Worm (Caenorhabditis elegans) whole organism, young adult: ENCODE results near the gene E04F6.8.

Source experiments
- C06A6.2 ChIP-seq: fragments of 200-800 bp; sonication (Bioruptor generic); conservative IDR thresholded peaks from 2 replicates; pipeline ENCODE4 v1.3.6; 2022; ENCODE audit warnings: missing genetic modification characterization, missing compliant biosample characterization
- F10E7.11 ChIP-seq: sonication (generic microtip); optimal IDR thresholded peaks from 2 replicates; lab custom pipeline; 2017; ENCODE audit warnings: mild to moderate bottlenecking, missing genetic modification characterization, moderate library complexity, missing compliant biosample characterization
- F22D6.2 ChIP-seq: sonication (generic microtip); optimal IDR thresholded peaks from 2 replicates; lab custom pipeline; 2016; ENCODE audit warnings: mild to moderate bottlenecking, missing genetic modification characterization, missing compliant biosample characterization
- F33H1.4 ChIP-seq: fragments of 200-800 bp; sonication (Bioruptor generic); IDR thresholded peaks from 2 replicates; pipeline ENCODE4 v1.3.6; 2022; ENCODE audit warnings: missing genetic modification reagents, missing genetic modification characterization, missing compliant biosample characterization
- F37B4.10 ChIP-seq: fragments of 200-800 bp; sonication (Bioruptor generic); IDR thresholded peaks from 2 replicates; pipeline ENCODE4 v1.3.6; 2022; ENCODE audit warnings: missing genetic modification characterization, missing compliant biosample characterization
- F52B5.7 ChIP-seq: sonication (generic microtip); optimal IDR thresholded peaks from 2 replicates; lab custom pipeline; 2016; ENCODE audit warnings: mild to moderate bottlenecking, missing genetic modification characterization, missing compliant biosample characterization
- F57C9.4 ChIP-seq: sonication (generic microtip); optimal IDR thresholded peaks from 2 replicates; lab custom pipeline; 2017; ENCODE audit warnings: mild to moderate bottlenecking, missing genetic modification characterization, missing compliant biosample characterization
- Y53F4B.3 ChIP-seq: fragments of 200-800 bp; sonication (Bioruptor generic); IDR thresholded peaks from 2 replicates; pipeline ENCODE4 v1.3.6; 2022; ENCODE audit warnings: missing genetic modification reagents, missing genetic modification characterization, missing compliant biosample characterization
- Y67H2A.10 ChIP-seq: fragments of 200-800 bp; sonication (Bioruptor generic); conservative IDR thresholded peaks from 2 replicates; pipeline ENCODE4 v1.3.6; 2022; ENCODE audit warnings: missing genetic modification reagents, missing genetic modification characterization, missing compliant biosample characterization
- ZK185.1 ChIP-seq: sonication (generic microtip); optimal IDR thresholded peaks from 2 replicates; lab custom pipeline; 2016; ENCODE audit warnings: mild to moderate bottlenecking, missing genetic modification characterization, missing compliant biosample characterization; ENCODE audit not compliant: poor library complexity, severe bottlenecking
- aptf-3 ChIP-seq: fragments of 200-800 bp; sonication (Bioruptor generic); IDR thresholded peaks from 2 replicates; pipeline ENCODE4 v1.3.6; 2022; ENCODE audit warnings: missing genetic modification characterization, missing compliant biosample characterization
- attf-5 ChIP-seq: fragments of 200-800 bp; sonication (Bioruptor generic); optimal IDR thresholded peaks from 2 replicates; lab custom pipeline; 2018; ENCODE audit warnings: mild to moderate bottlenecking, missing genetic modification characterization, missing compliant biosample characterization
- bed-1 ChIP-seq: fragments of 200-800 bp; sonication (Bioruptor generic); IDR thresholded peaks from 2 replicates; pipeline ENCODE4 v1.3.6; 2022; ENCODE audit warnings: missing genetic modification reagents, missing genetic modification characterization, missing compliant biosample characterization
- dox-1 ChIP-seq: fragments of 200-800 bp; sonication (Bioruptor generic); IDR thresholded peaks from 2 replicates; pipeline ENCODE4 v1.3.6; 2022; ENCODE audit warnings: missing genetic modification reagents, missing genetic modification characterization, missing compliant biosample characterization
- dpl-1 ChIP-seq: fragments of 150-350 bp; optimal IDR thresholded peaks from 2 replicates; lab custom pipeline; 2014; ENCODE audit warnings: missing biosample characterization, missing genetic modification reagents, missing genetic modification characterization
- egl-18 ChIP-seq: fragments of 200-800 bp; sonication (Bioruptor generic); IDR thresholded peaks from 2 replicates; pipeline ENCODE4 v1.3.6; 2022; ENCODE audit warnings: missing genetic modification reagents, missing genetic modification characterization, missing compliant biosample characterization
- egl-44 ChIP-seq: fragments of 200-800 bp; sonication (Bioruptor generic); IDR thresholded peaks from 2 replicates; pipeline ENCODE4 v1.3.6; 2022; ENCODE audit warnings: missing genetic modification reagents, missing genetic modification characterization, missing compliant biosample characterization
- fkh-3 ChIP-seq: sonication (generic microtip); optimal IDR thresholded peaks from 2 replicates; lab custom pipeline; 2016; ENCODE audit warnings: mild to moderate bottlenecking, missing genetic modification characterization, missing compliant biosample characterization
- him-1 ChIP-seq: sonication (generic microtip); optimal IDR thresholded peaks from 2 replicates; lab custom pipeline; 2016; ENCODE audit warnings: missing genotype, missing genetic modification reagents, missing genetic modification characterization, missing compliant biosample characterization
- hlh-12 ChIP-seq: sonication (generic microtip); optimal IDR thresholded peaks from 2 replicates; lab custom pipeline; 2016; ENCODE audit warnings: missing genetic modification characterization, missing compliant biosample characterization
- hsf-1 ChIP-seq: fragments of 200-800 bp; sonication (Bioruptor generic); IDR thresholded peaks from 2 replicates; pipeline ENCODE4 v1.3.6; 2022; ENCODE audit warnings: missing genetic modification reagents, missing genetic modification characterization, missing compliant biosample characterization
- let-526 ChIP-seq: fragments of 200-800 bp; sonication (Bioruptor generic); IDR thresholded peaks from 2 replicates; pipeline ENCODE4 v1.3.6; 2022; ENCODE audit warnings: missing genetic modification reagents, missing genetic modification characterization, missing compliant biosample characterization
- let-607 ChIP-seq, 2 experiments: fragments of 200-800 bp in 1 of 2; sonication (Bioruptor generic) in 1 of 2; sonication (generic microtip) in 1 of 2; optimal IDR thresholded peaks; 2 replicates each; lab custom pipeline; 2016 to 2018; ENCODE audit warnings: mild to moderate bottlenecking in 2 of 2, missing compliant biosample characterization in 2 of 2, missing genetic modification characterization in 2 of 2, moderate library complexity in 2 of 2, missing genotype in 1 of 2
- lin-26 ChIP-seq: fragments of 200-800 bp; sonication (Bioruptor generic); IDR thresholded peaks from 2 replicates; pipeline ENCODE4 v1.3.6; 2022; ENCODE audit warnings: missing genetic modification reagents, missing genetic modification characterization, missing compliant biosample characterization
- lin-54 ChIP-seq: fragments of 200-800 bp; sonication (Bioruptor generic); optimal IDR thresholded peaks from 2 replicates; lab custom pipeline; 2018; ENCODE audit warnings: mild to moderate bottlenecking, missing genetic modification characterization, missing compliant biosample characterization
- lsl-1 ChIP-seq: fragments of 200-800 bp; sonication (Bioruptor generic); optimal IDR thresholded peaks from 2 replicates; lab custom pipeline; 2018; ENCODE audit warnings: mild to moderate bottlenecking, missing genetic modification characterization, moderate library complexity, missing compliant biosample characterization
- mcd-1 ChIP-seq: fragments of 200-800 bp; sonication (Bioruptor generic); IDR thresholded peaks from 2 replicates; pipeline ENCODE4 v1.3.6; 2022; ENCODE audit warnings: missing genetic modification reagents, missing genetic modification characterization, missing compliant biosample characterization
- mes-4 ChIP-seq: sonication (generic microtip); optimal IDR thresholded peaks from 2 replicates; lab custom pipeline; 2016; ENCODE audit warnings: missing genotype, missing genetic modification characterization, missing compliant biosample characterization
- nfyb-1 ChIP-seq: fragments of 200-800 bp; sonication (Bioruptor generic); IDR thresholded peaks from 2 replicates; pipeline ENCODE4 v1.3.6; 2022; ENCODE audit warnings: missing genetic modification reagents, missing genetic modification characterization, missing compliant biosample characterization
- nhr-120 ChIP-seq: fragments of 200-800 bp; sonication (Bioruptor generic); IDR thresholded peaks from 2 replicates; pipeline ENCODE4 v1.3.6; 2022; ENCODE audit warnings: missing genetic modification characterization, missing compliant biosample characterization
- nhr-80 ChIP-seq: sonication (generic microtip); optimal IDR thresholded peaks from 2 replicates; lab custom pipeline; 2016; ENCODE audit warnings: missing genetic modification characterization, missing compliant biosample characterization
- rpc-1 ChIP-seq, 2 experiments: fragments of 150-350 bp in 1 of 2; sonication (generic microtip) in 1 of 2; optimal IDR thresholded peaks; 2 replicates each; lab custom pipeline; 2014 to 2018; ENCODE audit warnings: missing biosample characterization in 1 of 2, missing genetic modification characterization in 1 of 2, missing genetic modification reagents in 1 of 2, missing genotype in 1 of 2
- snpc-1.1 ChIP-seq: sonication (generic microtip); optimal IDR thresholded peaks from 2 replicates; lab custom pipeline; 2017; ENCODE audit warnings: missing genetic modification characterization, mild to moderate bottlenecking, missing compliant biosample characterization, antibody characterized with exemption, moderate library complexity, missing genotype, missing genetic modification reagents; ENCODE audit not compliant: insufficient read depth
- tbp1 ChIP-seq: fragments of 200-800 bp; sonication (Bioruptor generic); optimal IDR thresholded peaks from 2 replicates; lab custom pipeline; 2018; ENCODE audit warnings: mild to moderate bottlenecking, missing genetic modification characterization, missing compliant biosample characterization
- ztf-3 ChIP-seq: fragments of 200-800 bp; sonication (Bioruptor generic); optimal IDR thresholded peaks from 2 replicates; lab custom pipeline; 2018; ENCODE audit warnings: mild to moderate bottlenecking, missing genetic modification characterization, missing compliant biosample characterization

E04F6.8 gene

DNA sequence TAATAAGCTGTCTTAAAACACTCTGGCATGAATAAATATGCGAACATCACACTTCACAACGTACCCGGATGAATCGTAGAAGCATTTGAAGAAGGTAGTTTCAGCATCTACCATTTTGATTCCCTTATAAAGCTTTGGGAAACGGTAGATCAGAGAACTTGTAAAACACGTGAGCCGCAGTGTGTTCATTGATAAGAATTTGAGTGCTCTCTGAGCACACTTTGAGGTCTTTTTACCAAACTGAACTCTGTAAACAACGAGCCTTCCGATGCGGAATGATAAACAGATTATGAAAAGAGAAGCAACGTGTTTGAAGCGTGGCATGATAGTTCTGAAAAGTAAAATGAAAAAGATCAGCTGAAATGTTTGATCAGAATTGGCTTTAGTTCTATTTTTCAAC lies 27.1 kb upstream of the E04F6.8 start, which contains the start of gene aqp-1 (continued):
- no peak for TF ChIP-seq Y53F4B.3
- no peak for TF ChIP-seq lin-26
- TF ChIP-seq lsl-1 (GFP tag; lab: Kevin White, UChicago): no peak
- peak in 1 of 2 experiments; percentile 58 for TF ChIP-seq let-607 (tag; optimal IDR thresholded peaks at IDR 0.05; lab: Kevin White, UChicago)
- TF ChIP-seq hlh-12: no peak
- TF ChIP-seq C06A6.2 (GFP tag; lab: Robert Waterston, UW): no peak
- no peak for TF ChIP-seq snpc-1.1 (tag; lab: Kevin White, UChicago)
- TF ChIP-seq rpc-1 (optimal IDR thresholded peaks at IDR 0.05; lab: Kevin White, UChicago): no peak
- TF ChIP-seq rpc-1 (tag; optimal IDR thresholded peaks at IDR 0.05; lab: Kevin White, UChicago): no peak
- TF ChIP-seq ZK185.1 (tag; lab: Kevin White, UChicago): no peak
- no peak for TF ChIP-seq aptf-3
- TF ChIP-seq egl-18 (GFP tag; lab: Robert Waterston, UW): no peak
- no peak for TF ChIP-seq egl-44 (GFP tag; lab: Robert Waterston, UW)
- no peak for TF ChIP-seq Y67H2A.10 (GFP tag; lab: Robert Waterston, UW)
- TF ChIP-seq let-526 (GFP tag; lab: Robert Waterston, UW): no peak
- no peak for TF ChIP-seq F52B5.7
- TF ChIP-seq F33H1.4 (GFP tag; lab: Robert Waterston, UW): no peak
- no peak for TF ChIP-seq dpl-1 (GFP tag; lab: Kevin White, UChicago)
- TF ChIP-seq bed-1 (GFP tag; lab: Robert Waterston, UW): no peak
- TF ChIP-seq F57C9.4 (tag; lab: Kevin White, UChicago): no peak
- TF ChIP-seq him-1 (tag; lab: Kevin White, UChicago): no peak
- TF ChIP-seq nhr-120 (GFP tag; lab: Robert Waterston, UW): no peak
- TF ChIP-seq F22D6.2: no peak
- TF ChIP-seq lin-54 (GFP tag; lab: Kevin White, UChicago): no peak
- no peak for TF ChIP-seq fkh-3 (tag; lab: Kevin White, UChicago)
- TF ChIP-seq ztf-3 (GFP tag; lab: Kevin White, UChicago): no peak
- TF ChIP-seq mcd-1 (GFP tag; lab: Robert Waterston, UW): no peak

DNA sequence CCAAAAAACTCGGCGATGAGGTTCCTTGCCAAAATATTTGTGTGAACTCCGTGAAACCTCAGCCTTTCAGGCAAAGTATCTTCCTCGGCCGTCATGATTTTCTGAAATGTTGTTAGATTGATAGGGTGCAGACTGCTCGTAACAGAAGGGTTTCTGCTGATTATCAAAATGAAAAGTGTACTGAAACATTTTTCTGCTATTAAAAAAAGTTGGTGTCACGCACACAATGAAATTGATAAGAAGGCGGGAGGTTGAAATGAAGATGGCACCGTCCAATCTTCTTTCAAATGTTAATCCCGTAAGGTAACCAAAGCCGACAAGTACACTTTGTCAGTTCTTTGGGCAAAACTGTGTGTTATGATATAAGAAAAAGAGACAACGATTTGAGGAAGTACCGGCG lies 25.8 kb upstream of the E04F6.8 start:
- TF ChIP-seq F37B4.10 (GFP tag; lab: Robert Waterston, UW): 0 out of 2 replicates have a peak, but pooled peaks have one; percentile 64
- no peak for TF ChIP-seq let-526 (GFP tag; lab: Robert Waterston, UW)
- TF ChIP-seq mes-4 (tag; lab: Kevin White, UChicago): no peak
- peak; percentile 2 for TF ChIP-seq tbp1 (GFP tag; lab: Kevin White, UChicago)
- TF ChIP-seq let-607 (tag; optimal IDR thresholded peaks at IDR 0.05; lab: Kevin White, UChicago): peak in 1 of 2 experiments; percentile 40
- TF ChIP-seq nhr-80 (tag; lab: Kevin White, UChicago): peak; percentile 83
- 0 out of 2 replicates have a peak, but pooled peaks have one; percentile 32 for TF ChIP-seq dox-1 (GFP tag; lab: Robert Waterston, UW)

DNA sequence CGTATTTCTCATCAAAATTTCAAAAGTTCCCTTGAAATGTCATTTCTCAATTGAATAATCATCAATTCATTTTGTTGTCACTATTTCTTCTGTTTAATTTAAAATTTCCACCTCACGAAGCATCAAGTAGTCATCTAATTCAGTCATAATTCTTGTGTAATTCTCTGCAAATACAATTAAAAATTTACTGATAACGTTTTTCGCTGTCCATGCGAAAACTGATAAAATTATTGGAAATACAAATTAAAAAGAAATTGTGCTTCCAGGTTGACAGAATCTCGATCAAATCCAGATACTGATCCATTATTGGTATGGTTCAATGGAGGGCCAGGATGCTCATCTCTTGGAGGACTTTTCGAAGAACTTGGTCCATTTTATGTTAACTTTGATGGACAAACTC lies 22.1 kb upstream of the E04F6.8 start:
- no peak for TF ChIP-seq hsf-1 (GFP tag; lab: Robert Waterston, UW)
- no peak for TF ChIP-seq nfyb-1 (GFP tag; lab: Robert Waterston, UW)
- TF ChIP-seq F10E7.11 (tag; lab: Kevin White, UChicago): no peak
- no peak for TF ChIP-seq attf-5 (GFP tag; lab: Kevin White, UChicago)
- no peak for TF ChIP-seq egl-18 (GFP tag; lab: Robert Waterston, UW)
- no peak for TF ChIP-seq tbp1 (GFP tag; lab: Kevin White, UChicago)
- peak; percentile 28 for TF ChIP-seq nhr-80 (tag; lab: Kevin White, UChicago)
